Fruit fly (Drosophila melanogaster): ENCODE results near the gene Set.

The Set gene

DNA sequence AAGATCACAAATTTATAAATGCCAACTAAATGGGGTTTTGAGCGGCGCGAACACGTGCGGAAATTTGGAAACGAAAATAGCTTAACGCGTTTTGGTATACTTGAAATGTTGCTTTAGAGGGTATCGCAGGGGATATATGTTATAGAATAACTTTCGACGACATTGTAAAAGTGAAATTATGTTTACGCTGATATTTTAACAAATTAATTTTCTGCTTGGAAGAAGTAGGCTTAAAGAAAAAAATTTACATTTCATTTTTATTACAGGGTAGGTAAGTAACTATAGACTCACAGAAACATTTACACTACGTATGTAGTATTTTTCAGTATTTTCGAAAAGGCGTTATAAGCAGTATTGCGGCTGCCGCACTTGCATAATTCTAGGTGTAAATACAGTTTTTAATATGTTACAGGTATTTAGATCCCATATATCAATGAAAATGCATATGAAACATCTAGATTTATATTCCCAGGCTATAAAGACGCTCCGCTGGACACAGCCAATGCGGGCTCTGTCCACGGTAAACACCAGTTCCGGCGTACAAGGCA is 33.9 kb upstream of the Set start, which contains the start of the genes Art3 and mRpS10 (continued):
- TF ChIP-seq tap (tag; optimal IDR thresholded peaks at IDR 0.05) (peak; percentile 100), CG14667 (GFP tag; IDR thresholded peaks at IDR 0.05) (peak; percentile 100), Aef1 (GFP tag; IDR thresholded peaks at IDR 0.05) (peak; percentile 100), CG15011 (GFP tag; optimal IDR thresholded peaks at IDR 0.05) (peak; percentile 100), sisA (GFP tag; IDR thresholded peaks at IDR 0.05) (peak; percentile 100), CG31365 (tag; optimal IDR thresholded peaks at IDR 0.05) (peak; percentile 95), Deaf1 (tag; optimal IDR thresholded peaks at IDR 0.05) (peak; percentile 94), zfh1 (GFP tag; IDR thresholded peaks at IDR 0.05) (peak; percentile 100), CG17612 (GFP tag; IDR thresholded peaks at IDR 0.05) (peak; percentile 100), kay (GFP tag; optimal IDR thresholded peaks at IDR 0.05) (peak; percentile 100), CG2116 (GFP tag; optimal IDR thresholded peaks at IDR 0.05) (peak; percentile 94), CG1603 (tag; optimal IDR thresholded peaks at IDR 0.05) (peak; percentile 99), eyg (GFP tag; optimal IDR thresholded peaks at IDR 0.05) (peak; percentile 100), CkIIα-i1 (GFP tag; IDR thresholded peaks at IDR 0.05) (peak; percentile 99), ap (GFP tag; IDR thresholded peaks at IDR 0.05) (peak; percentile 100), E2f1 (GFP tag; IDR thresholded peaks at IDR 0.05) (peak; percentile 100), repo (GFP tag; optimal IDR thresholded peaks at IDR 0.05) (peak; percentile 100), jumu (GFP tag; optimal IDR thresholded peaks at IDR 0.05) (peak; percentile 100), Asciz (GFP tag; optimal IDR thresholded peaks at IDR 0.05) (peak; percentile 100), Hmr (GFP tag; optimal IDR thresholded peaks at IDR 0.05) (peak; percentile 100), CG42726 (GFP tag; IDR thresholded peaks at IDR 0.05; ENCODE audit: partially characterized antibody) (0 out of 2 replicates have a peak, but pooled peaks have one; percentile 36), rib (GFP tag; IDR thresholded peaks at IDR 0.05) (peak; percentile 100), HLH3B (GFP tag; IDR thresholded peaks at IDR 0.05) (peak; percentile 100), hb (GFP tag; IDR thresholded peaks at IDR 0.05; ENCODE audit: partially characterized antibody) (no peak), CG1024 (GFP tag; IDR thresholded peaks at IDR 0.05) (peak; percentile 99), CG13894 (tag; optimal IDR thresholded peaks at IDR 0.05) (peak; percentile 100), zf30C (GFP tag; optimal IDR thresholded peaks at IDR 0.05) (peak; percentile 72), CG16815 (GFP tag; optimal IDR thresholded peaks at IDR 0.05) (peak; percentile 100), yki (optimal IDR thresholded peaks at IDR 0.05) (no peak), D19B (GFP tag; optimal IDR thresholded peaks at IDR 0.05) (peak; percentile 100), CG1647 (GFP tag; optimal IDR thresholded peaks at IDR 0.05) (peak; percentile 100), CG31388 (GFP tag; optimal IDR thresholded peaks at IDR 0.05) (peak; percentile 100), pzg (GFP tag; optimal IDR thresholded peaks at IDR 0.05) (peak; percentile 76), Hand (GFP tag; optimal IDR thresholded peaks at IDR 0.05) (peak; percentile 99), crc (GFP tag; optimal IDR thresholded peaks at IDR 0.05) (peak; percentile 99), CG11560 (tag; IDR thresholded peaks at IDR 0.05) (peak; percentile 95), vvl (GFP tag; IDR thresholded peaks at IDR 0.05) (peak; percentile 100), Camta (GFP tag; optimal IDR thresholded peaks at IDR 0.05) (peak; percentile 100), CG6791 (GFP tag; IDR thresholded peaks at IDR 0.05; ENCODE audit: partially characterized antibody) (no peak), NK7.1 (GFP tag; optimal IDR thresholded peaks at IDR 0.05) (peak; percentile 100), ranshi (GFP tag; IDR thresholded peaks at IDR 0.05) (peak; percentile 100), CG15696 (tag; optimal IDR thresholded peaks at IDR 0.05) (peak; percentile 100), CG33557 (GFP tag; optimal IDR thresholded peaks at IDR 0.05) (peak; percentile 100), CG3065 (GFP tag; optimal IDR thresholded peaks at IDR 0.05) (peak; percentile 100), CG11723 (GFP tag; optimal IDR thresholded peaks at IDR 0.05) (peak; percentile 99), CG9797 (GFP tag; optimal IDR thresholded peaks at IDR 0.05) (peak; percentile 87), crp (GFP tag; optimal IDR thresholded peaks at IDR 0.05) (peak; percentile 55 to 80), onecut (GFP tag; IDR thresholded peaks at IDR 0.05) (peak; percentile 99), dmrt11E (tag; optimal IDR thresholded peaks at IDR 0.05) (peak; percentile 100), zen2 (GFP tag; IDR thresholded peaks at IDR 0.05; ENCODE audit: partially characterized antibody) (no peak)

Measured in whole organism, embryonic.